Worm (Caenorhabditis elegans): ENCODE measurements around the gene F14H8.8.

DNA sequence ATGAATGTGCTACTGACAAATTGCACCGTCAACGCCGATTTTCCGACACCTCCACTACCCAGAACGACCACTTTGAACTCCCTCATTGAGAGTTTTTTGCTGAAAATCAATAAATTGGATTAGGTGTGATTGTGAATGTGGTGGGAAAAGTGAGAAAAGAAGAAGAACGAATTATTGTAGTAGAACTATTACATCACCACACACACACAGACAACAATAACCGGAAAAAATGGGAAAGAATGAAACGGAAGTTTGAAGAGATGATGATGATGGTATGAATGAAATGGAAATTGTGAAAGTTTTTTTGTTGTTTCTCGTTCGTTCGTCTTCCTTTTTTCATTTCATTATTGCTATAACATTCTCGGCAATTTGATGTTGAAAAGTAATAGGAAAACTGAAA is 34.7 kb downstream of the F14H8.8 start, which contains the start of gene rap-2:
- no peak for TF ChIP-seq W03F9.2 (tag; optimal IDR thresholded peaks at IDR 0.05)
- no peak for TF ChIP-seq him-1 (tag; optimal IDR thresholded peaks at IDR 0.05)
